Worm (Caenorhabditis elegans) whole organism, late embryonic: ENCODE measurements around the gene srbc-49.

Experiments
- ama-1 ChIP-seq: fragments of 150-350 bp; optimal IDR thresholded peaks from 2 replicates; lab custom pipeline; 2014
- ceh-18 ChIP-seq: sonication (generic microtip); optimal IDR thresholded peaks from 2 replicates; lab custom pipeline; 2016; ENCODE audit warnings: missing genetic modification characterization, missing compliant biosample characterization
- hlh-30 ChIP-seq: sonication (generic microtip); optimal IDR thresholded peaks from 2 replicates; lab custom pipeline; 2017; ENCODE audit warnings: antibody characterized with exemption, missing genetic modification characterization, missing compliant biosample characterization; ENCODE audit not compliant: insufficient read depth
- pag-3 ChIP-seq: sonication (generic microtip); optimal IDR thresholded peaks from 2 replicates; lab custom pipeline; 2016; ENCODE audit warnings: missing compliant biosample characterization, missing genetic modification characterization, borderline replicate concordance
- pha-4 ChIP-seq: fragments of 150-350 bp; optimal IDR thresholded peaks from 2 replicates; lab custom pipeline; 2018; ENCODE audit warnings: missing biosample characterization, missing genetic modification reagents, missing genetic modification characterization
- pqm-1 ChIP-seq: sonication (generic microtip); optimal IDR thresholded peaks from 2 replicates; lab custom pipeline; 2016; ENCODE audit warnings: missing genetic modification characterization, missing compliant biosample characterization
- sox-4 ChIP-seq: sonication (generic microtip); optimal IDR thresholded peaks from 2 replicates; lab custom pipeline; 2017; ENCODE audit warnings: mild to moderate bottlenecking, missing genetic modification characterization, inconsistent platforms, missing compliant biosample characterization
- unc-55 ChIP-seq: sonication (generic microtip); optimal IDR thresholded peaks from 2 replicates; lab custom pipeline; 2017; ENCODE audit warnings: missing biosample characterization, missing genetic modification reagents, missing genetic modification characterization

DNA sequence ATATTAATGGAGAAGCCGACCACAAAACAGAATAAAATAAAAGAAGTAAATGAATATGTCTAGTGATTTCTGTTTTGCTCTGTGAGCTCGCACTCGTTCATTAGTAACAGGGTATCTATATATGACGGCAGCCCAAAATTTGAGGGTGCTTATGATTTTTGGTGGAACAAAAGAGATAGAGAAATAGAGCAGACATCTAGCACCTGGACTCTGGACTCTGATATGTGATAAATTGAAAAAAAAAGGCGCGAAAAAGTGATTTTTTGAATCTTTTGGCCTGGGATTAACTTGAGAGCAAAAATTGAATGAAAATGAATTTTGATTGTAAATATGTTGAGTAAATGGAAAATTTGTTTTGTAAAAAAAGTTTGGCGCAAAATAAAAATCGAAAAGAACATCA, 44.8 kb upstream of the srbc-49 start, which contains the start of gene nhr-283:
- TF ChIP-seq pha-4 (tag; lab: Kevin White, UChicago) (no peak), ama-1 (no peak), pqm-1 (tag; lab: Kevin White, UChicago) (no peak), ceh-18 (no peak), hlh-30 (no peak), pag-3 (tag; lab: Kevin White, UChicago) (no peak), unc-55 (no peak), sox-4 (tag; lab: Kevin White, UChicago) (no peak)
